Fruit fly (Drosophila melanogaster): ENCODE measurements around the gene Dph3.
A peak's percentile ranks its signal among the peaks of the same experiment; 100 is the strongest.

The Dph3 gene

dm6 chr3R:11219883-11220282, 11.8 kb upstream of the Dph3 start, which contains the start of gene CG6689:
TSS of gene CG6689 (minus strand) at chr3R:11220064.
- TF ChIP-seq CG8478 (optimal IDR thresholded peaks at IDR 0.05) (no peak), CTCF (optimal IDR thresholded peaks at IDR 0.05) (no peak)

dm6 chr3R:11221437-11222230, 10.1 kb upstream of the Dph3 start, which contains the start of the genes CG6693 and RpL3:
TSS of gene CG6693 (minus strand) at chr3R:11221639.
TSS of gene RpL3 (plus strand) at chr3R:11221894.
- TF ChIP-seq CG8478 (optimal IDR thresholded peaks at IDR 0.05) (no peak), CTCF (optimal IDR thresholded peaks at IDR 0.05) (peak; percentile 63 to 66)

dm6 chr3R:11222587-11222986, 9.1 kb upstream of the Dph3 start:
- TF ChIP-seq CTCF (optimal IDR thresholded peaks at IDR 0.05) = no peak
- TF ChIP-seq CG8478 (optimal IDR thresholded peaks at IDR 0.05) = no peak

- TF ChIP-seq CTCF (optimal IDR thresholded peaks at IDR 0.05) = no peak
- no peak for TF ChIP-seq CG8478 (optimal IDR thresholded peaks at IDR 0.05)
These were observed 7.2 kb upstream of the Dph3 start for dm6 chr3R:11224478-11224877.

dm6 chr3R:11225220-11225619, 6.5 kb upstream of the Dph3 start, which contains the start of gene scpr-C:
TSS of gene scpr-C (plus strand) at chr3R:11225520.
- TF ChIP-seq CG8478 (optimal IDR thresholded peaks at IDR 0.05) = no peak
- no peak for TF ChIP-seq CTCF (optimal IDR thresholded peaks at IDR 0.05)

- no peak for TF ChIP-seq CTCF (optimal IDR thresholded peaks at IDR 0.05)
- no peak for TF ChIP-seq CG8478 (optimal IDR thresholded peaks at IDR 0.05)
These were observed 5.2 kb upstream of the Dph3 start, which contains the start of gene CG17726 for dm6 chr3R:11226496-11226895. TSS of gene CG17726 (plus strand) at chr3R:11226762.

dm6 chr3R:11230392-11230791, 1.3 kb upstream of the Dph3 start, which contains the start of gene GCC88:
TSS of gene GCC88 (minus strand) at chr3R:11230600.
- TF ChIP-seq CTCF (optimal IDR thresholded peaks at IDR 0.05) = no peak
- TF ChIP-seq CG8478 (optimal IDR thresholded peaks at IDR 0.05) = no peak

- TF ChIP-seq CTCF (optimal IDR thresholded peaks at IDR 0.05) (no peak), CG8478 (optimal IDR thresholded peaks at IDR 0.05) (no peak)
These were observed 675 bp upstream of the Dph3 start for dm6 chr3R:11231037-11231436.

- TF ChIP-seq CG8478 (optimal IDR thresholded peaks at IDR 0.05) = no peak
- peak in 1 of 2 experiments; percentile 11 for TF ChIP-seq CTCF (optimal IDR thresholded peaks at IDR 0.05)
These were observed 3.2 kb downstream of the Dph3 start, which contains the start of the genes Arfip and CG17721 for dm6 chr3R:11234918-11235371. TSS of gene Arfip (minus strand) at chr3R:11235013. TSS of gene CG17721 (plus strand) at chr3R:11235140.

- TF ChIP-seq CG8478 (optimal IDR thresholded peaks at IDR 0.05) = no peak
- no peak for TF ChIP-seq CTCF (optimal IDR thresholded peaks at IDR 0.05)
These were observed 4.3 kb downstream of the Dph3 start, which contains the start of gene CG31441 for dm6 chr3R:11236041-11236440. TSS of gene CG31441 (plus strand) at chr3R:11236286.

- no peak for TF ChIP-seq CTCF (optimal IDR thresholded peaks at IDR 0.05)
- no peak for TF ChIP-seq CG8478 (optimal IDR thresholded peaks at IDR 0.05)
These were observed 5.9 kb downstream of the Dph3 start, which contains the start of gene CG31388 for dm6 chr3R:11237598-11237997. TSS of gene CG31388 (plus strand) at chr3R:11237815.

- TF ChIP-seq CTCF (optimal IDR thresholded peaks at IDR 0.05) = no peak
- TF ChIP-seq CG8478 (optimal IDR thresholded peaks at IDR 0.05) = no peak
These were observed 9.2 kb downstream of the Dph3 start, which contains the start of the genes scpr-B and scpr-A for dm6 chr3R:11240891-11241290. TSS of gene scpr-B (minus strand) at chr3R:11240991. TSS of gene scpr-A (plus strand) at chr3R:11241183.

- TF ChIP-seq CG8478 (optimal IDR thresholded peaks at IDR 0.05) (no peak), CTCF (optimal IDR thresholded peaks at IDR 0.05) (no peak)
These were observed 11.5 kb downstream of the Dph3 start for dm6 chr3R:11243057-11243740.

dm6 chr3R:11243951-11244660, 12.4 kb downstream of the Dph3 start, which contains the start of the genes CG17734 and CG5214:
TSS of gene CG17734 (minus strand) at chr3R:11243999.
TSS of gene CG5214 (plus strand) at chr3R:11244302.
- TF ChIP-seq CTCF (optimal IDR thresholded peaks at IDR 0.05) = peak; percentile 77 to 82
- TF ChIP-seq CG8478 (optimal IDR thresholded peaks at IDR 0.05) = no peak
